Fruit fly (Drosophila melanogaster) whole organism, adult: Measurements from ENCODE around the gene Rab5.
A peak's percentile ranks its signal among the peaks of the same experiment; 100 is the strongest.

ENCODE experiments used
- CG11617 ChIP-seq: fragments of 200-800 bp; sonication (Bioruptor generic); optimal IDR thresholded peaks from 2 replicates; lab custom pipeline; 2017; ENCODE audit warnings: mild to moderate bottlenecking, missing biosample characterization, missing genetic modification reagents, missing genetic modification characterization
- CG12768 ChIP-seq: fragments of 200-800 bp; sonication (Bioruptor generic); optimal IDR thresholded peaks from 2 replicates; lab custom pipeline; 2017; ENCODE audit warnings: missing biosample characterization, missing genetic modification characterization, mild to moderate bottlenecking, moderate library complexity, missing genetic modification reagents
- CG14711 ChIP-seq: fragments of 200-800 bp; sonication (Bioruptor generic); optimal IDR thresholded peaks from 2 replicates; lab custom pipeline; 2018; ENCODE audit warnings: missing biosample characterization, mild to moderate bottlenecking, missing genetic modification characterization, moderate library complexity
- CG1620 ChIP-seq: fragments of 200-800 bp; sonication (Bioruptor generic); optimal IDR thresholded peaks from 2 replicates; lab custom pipeline; 2016; ENCODE audit warnings: missing biosample characterization, missing genetic modification characterization
- CG33017 ChIP-seq: fragments of 200-800 bp; sonication (Bioruptor generic); optimal IDR thresholded peaks from 2 replicates; lab custom pipeline; 2018; ENCODE audit warnings: missing biosample characterization, mild to moderate bottlenecking, missing genetic modification characterization, moderate library complexity
- CG5204 ChIP-seq: fragments of 200-800 bp; sonication (Bioruptor generic); optimal IDR thresholded peaks from 2 replicates; lab custom pipeline; 2016; ENCODE audit warnings: missing biosample characterization, missing genetic modification characterization
- CG7045 ChIP-seq: fragments of 200-800 bp; sonication (Bioruptor generic); optimal IDR thresholded peaks from 2 replicates; lab custom pipeline; 2017; ENCODE audit warnings: missing biosample characterization, mild to moderate bottlenecking, missing genetic modification characterization
- CG7101 ChIP-seq: fragments of 200-800 bp; sonication (Bioruptor generic); optimal IDR thresholded peaks from 2 replicates; lab custom pipeline; 2018; ENCODE audit warnings: missing biosample characterization, mild to moderate bottlenecking, missing genetic modification characterization, moderate library complexity
- Clk ChIP-seq: fragments of 200-800 bp; sonication (Bioruptor generic); optimal IDR thresholded peaks from 2 replicates; lab custom pipeline; 2017; ENCODE audit warnings: missing biosample characterization, missing genetic modification characterization
- Crg-1 ChIP-seq: fragments of 200-800 bp; sonication (Bioruptor generic); optimal IDR thresholded peaks from 2 replicates; lab custom pipeline; 2016; ENCODE audit warnings: missing biosample characterization, missing genetic modification characterization
- Hr96 ChIP-seq: fragments of 200-800 bp; sonication (Bioruptor generic); optimal IDR thresholded peaks from 2 replicates; lab custom pipeline; 2016; ENCODE audit warnings: missing biosample characterization, missing genetic modification characterization
- Mnt ChIP-seq: fragments of 200-800 bp; sonication (Bioruptor generic); optimal IDR thresholded peaks from 2 replicates; lab custom pipeline; 2016; ENCODE audit warnings: missing biosample characterization, mild to moderate bottlenecking, missing genetic modification characterization
- bab1 ChIP-seq: fragments of 200-800 bp; sonication (Bioruptor generic); optimal IDR thresholded peaks from 3 replicates; lab custom pipeline; 2019; ENCODE audit warnings: missing biosample characterization, mild to moderate bottlenecking, missing genetic modification characterization, moderate library complexity
- cic ChIP-seq: fragments of 200-800 bp; sonication (Bioruptor generic); optimal IDR thresholded peaks from 2 replicates; lab custom pipeline; 2017; ENCODE audit warnings: missing biosample characterization, mild to moderate bottlenecking, missing genetic modification characterization, moderate library complexity
- cnc ChIP-seq, 2 experiments: fragments of >200 bp; optimal IDR thresholded peaks; 2 replicates each; lab custom pipeline; 2017
- kay ChIP-seq: fragments of 200-800 bp; sonication (Bioruptor generic); peaks from one replicate; lab custom pipeline; 2016; ENCODE audit warnings: missing biosample characterization, missing genetic modification characterization, borderline replicate concordance
- ovo ChIP-seq: fragments of 200-800 bp; sonication (Bioruptor generic); optimal IDR thresholded peaks from 2 replicates; lab custom pipeline; 2016; ENCODE audit warnings: missing biosample characterization, missing genetic modification characterization
- pad ChIP-seq: fragments of 200-800 bp; sonication (Bioruptor generic); optimal IDR thresholded peaks from 3 replicates; lab custom pipeline; 2017; ENCODE audit warnings: missing biosample characterization, missing genetic modification characterization, mild to moderate bottlenecking, moderate library complexity, missing genetic modification reagents
- tj ChIP-seq: fragments of 200-800 bp; sonication (Bioruptor generic); optimal IDR thresholded peaks from 3 replicates; lab custom pipeline; 2017; ENCODE audit warnings: missing biosample characterization, mild to moderate bottlenecking, missing genetic modification characterization, moderate library complexity
- toe ChIP-seq: fragments of 200-800 bp; sonication (Bioruptor generic); optimal IDR thresholded peaks from 2 replicates; lab custom pipeline; 2016; ENCODE audit warnings: missing biosample characterization, missing genetic modification characterization

Rab5 gene

DNA sequence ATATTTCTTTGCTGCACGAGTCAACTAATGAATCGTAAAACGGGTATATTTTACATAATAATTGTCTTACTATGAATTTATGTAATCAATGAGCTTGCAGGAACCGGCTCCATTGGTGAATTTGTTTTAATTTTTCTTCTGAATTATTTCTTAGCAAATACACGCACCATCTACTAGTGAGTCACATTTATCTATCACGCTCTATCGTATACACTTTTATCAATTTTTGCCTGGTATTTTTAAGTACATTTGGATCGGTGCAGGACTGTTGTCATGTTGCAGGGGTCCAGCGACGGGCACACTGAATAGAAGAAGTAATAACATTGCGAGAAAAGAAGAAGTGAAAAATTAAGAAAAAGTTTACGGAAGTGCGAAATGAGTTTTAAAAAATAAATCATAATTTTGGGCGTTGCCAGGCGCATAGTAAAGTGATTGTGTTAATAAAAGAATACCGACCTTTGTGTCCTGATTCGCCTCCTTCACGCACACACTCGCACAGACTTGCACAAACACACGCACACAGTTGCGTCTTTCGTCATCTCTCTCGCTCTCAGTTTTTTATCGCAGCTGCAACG lies at the start of gene Rab5, which contains the start of gene Axud1:
Gene Rab5, minus strand, starts transcription at position 197 of the 575 bp plus-strand sequence.
Gene Axud1, plus strand, starts transcription at position 269 of the 575 bp plus-strand sequence.
- TF ChIP-seq Mnt (GFP tag; lab: Kevin White, UChicago) (peak; percentile 3), toe (peak; percentile 12), CG14711 (tag; lab: Kevin White, UChicago) (no peak), cnc (optimal IDR thresholded peaks at IDR 0.05; lab: Kevin White, UChicago) (no peak), kay (peak; percentile 99), pad (peak; percentile 12), CG1620 (GFP tag; lab: Kevin White, UChicago) (no peak)

DNA sequence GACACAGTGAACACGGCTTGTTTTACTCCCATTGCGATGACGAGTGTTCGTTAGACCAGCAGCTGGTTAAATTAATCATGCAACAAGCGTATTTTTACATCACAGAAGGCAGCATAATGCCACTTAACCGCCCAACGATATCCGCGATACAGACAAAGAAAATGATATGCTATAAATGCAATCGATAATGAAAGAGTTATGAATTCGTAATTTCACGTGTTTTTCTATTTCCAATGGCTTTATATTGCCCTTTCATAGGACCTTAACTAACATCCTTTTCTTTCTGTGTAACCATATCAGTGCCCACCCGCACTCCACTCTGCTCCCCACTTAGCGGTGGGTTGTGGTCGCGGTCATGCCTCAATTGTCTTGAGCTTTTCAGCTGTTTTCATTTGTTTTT lies 48.0 kb upstream of the Rab5 start:
- TF ChIP-seq CG7045 (GFP tag; lab: Kevin White, UChicago) (no peak), cnc (optimal IDR thresholded peaks at IDR 0.05; lab: Kevin White, UChicago) (no peak), ovo (GFP tag; lab: Kevin White, UChicago) (no peak), Clk (no peak), CG5204 (GFP tag; lab: Kevin White, UChicago) (no peak), CG7101 (tag; lab: Kevin White, UChicago) (no peak), pad (no peak), kay (no peak), Mnt (GFP tag; lab: Kevin White, UChicago) (no peak), CG14711 (tag; lab: Kevin White, UChicago) (no peak), toe (no peak), cic (GFP tag; lab: Kevin White, UChicago) (no peak), CG12768 (no peak), Crg-1 (GFP tag; lab: Kevin White, UChicago) (no peak)

DNA sequence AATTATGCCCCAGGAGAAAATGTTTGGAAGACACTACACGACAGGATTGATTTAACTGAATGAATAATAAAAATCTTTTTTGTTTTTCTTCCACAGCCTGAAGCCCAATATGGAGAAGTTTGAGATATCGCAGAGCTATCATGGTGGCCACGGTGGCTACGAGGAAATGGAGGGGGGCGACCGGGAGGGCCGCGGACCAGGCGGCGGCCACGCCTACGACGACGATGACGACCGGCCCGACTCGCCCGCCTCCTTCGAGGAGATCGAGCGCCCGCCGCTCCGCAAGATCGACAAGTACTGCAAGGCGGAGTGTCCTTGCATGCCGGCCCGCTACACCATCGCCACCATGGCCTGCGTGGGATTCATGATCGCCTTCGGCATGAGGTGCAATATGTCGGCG lies 39.6 kb upstream of the Rab5 start:
- TF ChIP-seq cic (GFP tag; lab: Kevin White, UChicago) (no peak), cnc (optimal IDR thresholded peaks at IDR 0.05; lab: Kevin White, UChicago) (no peak), CG14711 (tag; lab: Kevin White, UChicago) (no peak), tj (GFP tag; lab: Kevin White, UChicago) (no peak), bab1 (GFP tag; lab: Kevin White, UChicago) (no peak), CG11617 (no peak), toe (no peak), CG12768 (no peak), Mnt (GFP tag; lab: Kevin White, UChicago) (no peak), CG7045 (GFP tag; lab: Kevin White, UChicago) (no peak), CG33017 (tag; lab: Kevin White, UChicago) (no peak), CG5204 (GFP tag; lab: Kevin White, UChicago) (no peak), ovo (GFP tag; lab: Kevin White, UChicago) (no peak), CG1620 (GFP tag; lab: Kevin White, UChicago) (no peak), pad (no peak), CG7101 (tag; lab: Kevin White, UChicago) (no peak), Crg-1 (GFP tag; lab: Kevin White, UChicago) (no peak)

DNA sequence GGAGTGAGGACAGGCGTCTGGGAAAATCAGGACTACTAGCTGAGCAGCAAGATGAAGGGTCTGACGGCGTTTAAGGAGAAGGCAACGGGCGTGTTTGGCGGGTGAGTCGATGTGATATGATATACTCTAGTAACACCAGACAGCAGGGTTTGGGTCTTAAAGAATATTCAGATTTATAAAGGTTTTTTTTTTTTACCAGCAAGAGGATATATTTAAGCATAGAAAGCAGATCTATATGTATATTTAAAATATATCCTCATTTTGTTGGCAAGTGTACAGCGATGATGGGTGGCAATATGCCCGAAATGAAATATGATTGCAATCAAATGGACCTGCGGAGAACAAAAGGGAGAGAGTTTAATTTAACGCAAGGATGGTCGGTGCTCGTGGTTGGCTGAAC lies 37.1 kb upstream of the Rab5 start:
- TF ChIP-seq Clk (no peak), toe (no peak), Crg-1 (GFP tag; lab: Kevin White, UChicago) (no peak), Hr96 (GFP tag; lab: Kevin White, UChicago) (no peak), ovo (GFP tag; lab: Kevin White, UChicago) (no peak), Mnt (GFP tag; lab: Kevin White, UChicago) (no peak), CG33017 (tag; lab: Kevin White, UChicago) (no peak), CG11617 (no peak), CG7101 (tag; lab: Kevin White, UChicago) (no peak)

DNA sequence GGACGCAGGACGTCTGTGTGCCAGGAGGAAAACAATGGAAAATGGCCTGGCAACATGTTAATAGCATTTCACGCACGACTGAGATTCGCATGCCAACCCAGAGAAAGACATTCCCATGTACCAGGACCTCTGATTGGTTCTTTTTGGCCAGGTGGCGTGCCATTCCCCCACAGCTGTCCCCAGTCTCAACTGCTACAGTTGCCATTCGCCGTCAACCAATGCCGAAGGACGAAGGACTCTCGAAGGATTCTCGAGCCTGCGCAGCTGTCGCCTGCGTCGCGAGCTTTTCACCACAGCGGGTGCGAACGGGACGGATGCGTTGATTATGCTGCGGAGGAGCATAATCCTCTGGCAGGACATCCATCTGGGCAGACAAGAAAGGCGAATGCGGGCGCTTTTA lies 34.8 kb upstream of the Rab5 start, which contains the start of gene VGlut:
Gene VGlut, plus strand, starts transcription at position 399 of the 400 bp plus-strand sequence.
- TF ChIP-seq kay = no peak
- no peak for TF ChIP-seq CG33017 (tag; lab: Kevin White, UChicago)
- no peak for TF ChIP-seq CG7101 (tag; lab: Kevin White, UChicago)
- no peak for TF ChIP-seq Clk
- no peak for TF ChIP-seq CG1620 (GFP tag; lab: Kevin White, UChicago)
- TF ChIP-seq Crg-1 (GFP tag; lab: Kevin White, UChicago) = no peak
- TF ChIP-seq CG11617 = no peak
- TF ChIP-seq toe = no peak
- no peak for TF ChIP-seq cic (GFP tag; lab: Kevin White, UChicago)
- no peak for TF ChIP-seq CG7045 (GFP tag; lab: Kevin White, UChicago)
- TF ChIP-seq CG5204 (GFP tag; lab: Kevin White, UChicago) = no peak
- no peak for TF ChIP-seq CG14711 (tag; lab: Kevin White, UChicago)

DNA sequence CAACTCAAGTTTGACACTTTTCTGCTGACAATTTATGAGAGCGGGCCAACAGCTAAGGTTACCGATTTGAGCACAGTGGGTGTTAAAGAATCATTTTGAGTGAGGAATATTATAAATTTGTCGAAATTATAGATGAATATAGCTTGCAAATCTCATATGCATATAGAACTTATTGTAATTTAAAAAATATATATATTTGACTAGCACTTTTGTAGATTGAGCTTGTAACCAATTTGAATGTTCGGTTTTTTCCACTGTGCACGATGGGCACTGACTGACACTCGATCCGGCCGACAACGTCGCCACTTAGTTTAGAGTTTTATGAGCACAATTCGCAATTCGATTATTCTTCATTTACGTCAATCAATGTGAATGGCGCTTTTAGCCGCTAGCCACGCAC lies 33.4 kb upstream of the Rab5 start:
- TF ChIP-seq CG11617 (no peak), cnc (optimal IDR thresholded peaks at IDR 0.05; lab: Kevin White, UChicago) (no peak), bab1 (GFP tag; lab: Kevin White, UChicago) (no peak), ovo (GFP tag; lab: Kevin White, UChicago) (no peak), pad (no peak), CG5204 (GFP tag; lab: Kevin White, UChicago) (no peak), Clk (no peak)

DNA sequence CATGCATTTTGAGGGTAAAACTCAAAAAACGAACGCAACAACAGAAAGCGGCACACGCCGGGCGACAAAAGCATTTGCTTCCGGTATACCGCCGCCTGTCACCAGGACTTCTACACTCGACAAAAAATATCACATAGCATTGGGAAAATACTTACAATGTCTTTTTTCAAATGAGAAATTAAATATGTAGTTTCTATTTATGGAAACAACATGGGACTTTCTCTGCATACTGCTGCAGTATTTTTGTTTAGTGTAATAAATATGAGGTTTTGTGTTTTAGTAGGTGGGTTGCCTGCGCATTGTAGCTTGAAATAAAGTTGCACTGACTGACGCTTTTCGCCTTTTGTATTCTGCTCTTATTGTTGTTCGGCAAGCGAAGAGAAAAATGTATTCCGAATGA lies 32.0 kb upstream of the Rab5 start:
- TF ChIP-seq CG7045 (GFP tag; lab: Kevin White, UChicago) (no peak), CG5204 (GFP tag; lab: Kevin White, UChicago) (no peak), CG1620 (GFP tag; lab: Kevin White, UChicago) (no peak), pad (no peak), toe (no peak), Crg-1 (GFP tag; lab: Kevin White, UChicago) (no peak), ovo (GFP tag; lab: Kevin White, UChicago) (no peak), kay (no peak), Mnt (GFP tag; lab: Kevin White, UChicago) (no peak)
